Fruit fly (Drosophila melanogaster) whole organism, embryonic: ENCODE data around the gene CG31898.

ENCODE experiments used
- Adf1 ChIP-seq: fragments of 200-800 bp; sonication (Bioruptor generic); IDR thresholded peaks from 2 replicates; pipeline ENCODE4 v1.3.6; 2022; ENCODE audit warnings: missing biosample characterization, missing genetic modification characterization
- Antp ChIP-seq: fragments of 200-800 bp; sonication (Bioruptor generic); optimal IDR thresholded peaks from 3 replicates; lab custom pipeline; 2016; ENCODE audit warnings: missing biosample characterization, missing genetic modification characterization
- Bgb ChIP-seq: fragments of 200-800 bp; sonication (Bioruptor generic); IDR thresholded peaks from 2 replicates; pipeline ENCODE4 v1.3.6; 2022; ENCODE audit warnings: missing biosample characterization, missing genetic modification characterization; ENCODE audit not compliant: partially characterized antibody
- CG12104 ChIP-seq: fragments of 200-800 bp; sonication (Bioruptor generic); optimal IDR thresholded peaks from 3 replicates; lab custom pipeline; 2016; ENCODE audit warnings: missing biosample characterization, missing genetic modification characterization
- CG12659 ChIP-seq: fragments of 200-800 bp; sonication (Bioruptor generic); optimal IDR thresholded peaks from 3 replicates; lab custom pipeline; 2017; ENCODE audit warnings: mild to moderate bottlenecking, missing biosample characterization, missing genetic modification reagents, missing genetic modification characterization
- CG13287 ChIP-seq: fragments of 200-800 bp; sonication (Bioruptor generic); IDR thresholded peaks from 2 replicates; pipeline ENCODE4 v1.3.6; 2022; ENCODE audit warnings: missing biosample characterization, missing genetic modification characterization; ENCODE audit not compliant: partially characterized antibody
- CG14050 ChIP-seq: fragments of 200-800 bp; sonication (Bioruptor generic); IDR thresholded peaks from 3 replicates; pipeline ENCODE4 v1.3.6; 2022; ENCODE audit warnings: missing biosample characterization, missing genetic modification characterization
- CG15696 ChIP-seq: fragments of 200-800 bp; sonication (Bioruptor generic); optimal IDR thresholded peaks from 2 replicates; lab custom pipeline; 2019; ENCODE audit warnings: missing biosample characterization, mild to moderate bottlenecking, missing genetic modification characterization, moderate library complexity
- CG17829 ChIP-seq: fragments of 200-800 bp; optimal IDR thresholded peaks from 2 replicates; lab custom pipeline; 2019; ENCODE audit warnings: missing biosample characterization, mild to moderate bottlenecking, missing genetic modification characterization, moderate library complexity
- CG1832 ChIP-seq: fragments of 200-800 bp; sonication (Bioruptor generic); optimal IDR thresholded peaks from 2 replicates; lab custom pipeline; 2017; ENCODE audit warnings: missing biosample characterization, mild to moderate bottlenecking, missing genetic modification characterization, inconsistent platforms
- CG18619 ChIP-seq: fragments of 200-800 bp; sonication (Bioruptor generic); optimal IDR thresholded peaks from 3 replicates; lab custom pipeline; 2017; ENCODE audit warnings: missing biosample characterization, mild to moderate bottlenecking, missing genetic modification characterization
- CG2116 ChIP-seq: fragments of 200-800 bp; sonication (Bioruptor generic); optimal IDR thresholded peaks from 3 replicates; lab custom pipeline; 2018; ENCODE audit warnings: missing biosample characterization, mild to moderate bottlenecking, missing genetic modification characterization
- CG2120 ChIP-seq: fragments of 200-800 bp; sonication (Bioruptor generic); optimal IDR thresholded peaks from 3 replicates; lab custom pipeline; 2016; ENCODE audit warnings: missing biosample characterization, missing genetic modification characterization
- CG2889 ChIP-seq: fragments of 200-800 bp; sonication (Bioruptor generic); IDR thresholded peaks from 3 replicates; pipeline ENCODE4 v1.3.6; 2022; ENCODE audit warnings: missing biosample characterization, missing genetic modification characterization
- CG32532 ChIP-seq: fragments of 200-800 bp; sonication (Bioruptor generic); IDR thresholded peaks from 2 replicates; pipeline ENCODE4 v1.3.6; 2022; ENCODE audit warnings: missing biosample characterization, missing genetic modification characterization
- CG3407 ChIP-seq: fragments of 200-800 bp; sonication (Bioruptor generic); optimal IDR thresholded peaks from 2 replicates; lab custom pipeline; 2018; ENCODE audit warnings: missing biosample characterization, mild to moderate bottlenecking, missing genetic modification characterization
- CG34422 ChIP-seq: fragments of 200-800 bp; sonication (Bioruptor generic); IDR thresholded peaks from 3 replicates; pipeline ENCODE4 v1.3.6; 2022; ENCODE audit warnings: missing biosample characterization, missing genetic modification characterization
- CG8281 ChIP-seq: fragments of 200-800 bp; sonication (Bioruptor generic); optimal IDR thresholded peaks from 2 replicates; lab custom pipeline; 2018; ENCODE audit warnings: missing biosample characterization, mild to moderate bottlenecking, missing genetic modification characterization, moderate library complexity
- CG9727 ChIP-seq: fragments of 200-800 bp; sonication (Bioruptor generic); optimal IDR thresholded peaks from 3 replicates; lab custom pipeline; 2017; ENCODE audit warnings: missing biosample characterization, mild to moderate bottlenecking, missing genetic modification characterization
- CG9876 ChIP-seq: fragments of 200-800 bp; sonication (Bioruptor generic); optimal IDR thresholded peaks from 2 replicates; lab custom pipeline; 2016; ENCODE audit warnings: missing biosample characterization, missing genetic modification characterization
- CG9932 ChIP-seq: fragments of 200-800 bp; sonication (Bioruptor generic); IDR thresholded peaks from 2 replicates; pipeline ENCODE4 v1.3.6; 2022; ENCODE audit warnings: missing biosample characterization, missing genetic modification characterization
- CTCF ChIP-seq: fragments of 200-800 bp; sonication (Bioruptor generic); optimal IDR thresholded peaks from 2 replicates; lab custom pipeline; 2017; ENCODE audit warnings: missing biosample characterization, mild to moderate bottlenecking, missing genetic modification characterization, moderate library complexity
- D ChIP-seq, 2 experiments: fragments of 200-800 bp in 1 of 2; fragments of >200 bp in 1 of 2; sonication (Bioruptor generic) in 1 of 2; optimal IDR thresholded peaks; 2 replicates in 1 of 2; 3 replicates in 1 of 2; lab custom pipeline; 2017; ENCODE audit warnings: mild to moderate bottlenecking in 1 of 2, missing biosample characterization in 1 of 2, missing genetic modification characterization in 1 of 2, missing genetic modification reagents in 1 of 2
- Deaf1 ChIP-seq: fragments of 200-800 bp; optimal IDR thresholded peaks from 3 replicates; lab custom pipeline; 2019; ENCODE audit warnings: missing biosample characterization, mild to moderate bottlenecking, missing genetic modification characterization, moderate library complexity
- Dp ChIP-seq: fragments of 200-800 bp; sonication (Bioruptor generic); optimal IDR thresholded peaks from 2 replicates; lab custom pipeline; 2018; ENCODE audit warnings: missing biosample characterization, mild to moderate bottlenecking, missing genetic modification characterization, moderate library complexity
- Ets65A ChIP-seq: fragments of 200-800 bp; sonication (Bioruptor generic); peaks from one replicate; lab custom pipeline; 2016; ENCODE audit warnings: missing biosample characterization, missing genetic modification characterization
- Ets97D ChIP-seq: fragments of 200-800 bp; sonication (Bioruptor generic); optimal IDR thresholded peaks from 3 replicates; lab custom pipeline; 2016; ENCODE audit warnings: missing biosample characterization, missing genetic modification characterization
- HLH3B ChIP-seq: fragments of 200-800 bp; sonication (Bioruptor generic); IDR thresholded peaks from 2 replicates; pipeline ENCODE4 v1.3.6; 2022; ENCODE audit warnings: missing biosample characterization, missing genetic modification characterization
- HmgD ChIP-seq: fragments of 200-800 bp; sonication (Bioruptor generic); optimal IDR thresholded peaks from 3 replicates; lab custom pipeline; 2016; ENCODE audit warnings: missing biosample characterization, missing genetic modification characterization
- Hmr ChIP-seq: fragments of 200-800 bp; sonication (Bioruptor generic); optimal IDR thresholded peaks from 3 replicates; lab custom pipeline; 2017; ENCODE audit warnings: mild to moderate bottlenecking, missing biosample characterization, missing genetic modification reagents, missing genetic modification characterization
- Med ChIP-seq: fragments of 200-800 bp; sonication (Bioruptor generic); peaks from one replicate; lab custom pipeline; 2016; ENCODE audit warnings: missing biosample characterization, missing genetic modification characterization, mild to moderate bottlenecking, inconsistent platforms, moderate library complexity
- bab2 ChIP-seq: fragments of 200-800 bp; sonication (Bioruptor generic); optimal IDR thresholded peaks from 2 replicates; lab custom pipeline; 2016; ENCODE audit warnings: missing biosample characterization, missing genetic modification characterization
- bigmax ChIP-seq: fragments of 200-800 bp; sonication (Bioruptor generic); optimal IDR thresholded peaks from 2 replicates; lab custom pipeline; 2018; ENCODE audit warnings: missing biosample characterization, mild to moderate bottlenecking, missing genetic modification characterization
- cato ChIP-seq: fragments of 200-800 bp; sonication (Bioruptor generic); optimal IDR thresholded peaks from 2 replicates; lab custom pipeline; 2016; ENCODE audit warnings: missing biosample characterization, missing genetic modification characterization, borderline replicate concordance
- chm ChIP-seq: fragments of 200-800 bp; sonication (Bioruptor generic); IDR thresholded peaks from 2 replicates; pipeline ENCODE4 v1.3.6; 2022; ENCODE audit warnings: missing biosample characterization, missing genetic modification characterization
- chn ChIP-seq: fragments of 200-800 bp; sonication (Bioruptor generic); optimal IDR thresholded peaks from 2 replicates; lab custom pipeline; 2016; ENCODE audit warnings: missing biosample characterization, missing genetic modification characterization
- crc ChIP-seq: fragments of 200-800 bp; sonication (Bioruptor generic); optimal IDR thresholded peaks from 2 replicates; lab custom pipeline; 2016; ENCODE audit warnings: missing biosample characterization, missing genetic modification characterization
- gro ChIP-seq: fragments of 200-800 bp; sonication (Bioruptor generic); optimal IDR thresholded peaks from 2 replicates; lab custom pipeline; 2016; ENCODE audit warnings: missing biosample characterization, missing genetic modification characterization
- gsb ChIP-seq: fragments of 200-800 bp; sonication (Bioruptor generic); IDR thresholded peaks from 2 replicates; pipeline ENCODE4 v1.3.6; 2022; ENCODE audit warnings: missing biosample characterization, missing genetic modification characterization
- gt ChIP-seq: fragments of 200-800 bp; sonication (Bioruptor generic); IDR thresholded peaks from 2 replicates; pipeline ENCODE4 v1.3.6; 2022; ENCODE audit warnings: missing biosample characterization, missing genetic modification characterization
- lilli ChIP-seq: fragments of 200-800 bp; sonication (Bioruptor generic); optimal IDR thresholded peaks from 3 replicates; lab custom pipeline; 2016; ENCODE audit warnings: missing biosample characterization, missing genetic modification characterization
- pan ChIP-seq, 4 experiments: fragments of >200 bp in 3 of 4; fragments of 200-800 bp in 1 of 4; sonication (Bioruptor generic) in 1 of 4; optimal IDR thresholded peaks in 3 of 4; IDR thresholded peaks in 1 of 4; 2 replicates each; pipeline versions ENCODE4 v1.3.6 to Lab custom; 2017 to 2022; ENCODE audit warnings: missing biosample characterization in 2 of 4, missing genetic modification characterization in 2 of 4, mixed read lengths in 1 of 4
- pzg ChIP-seq: fragments of 200-800 bp; sonication (Bioruptor generic); optimal IDR thresholded peaks from 3 replicates; lab custom pipeline; 2018; ENCODE audit warnings: missing biosample characterization, mild to moderate bottlenecking, missing genetic modification characterization, moderate library complexity
- rib ChIP-seq: fragments of 200-800 bp; sonication (Bioruptor generic); IDR thresholded peaks from 2 replicates; pipeline ENCODE4 v1.3.6; 2022; ENCODE audit warnings: missing biosample characterization, missing genetic modification characterization
- tin ChIP-seq: fragments of 200-800 bp; sonication (Bioruptor generic); optimal IDR thresholded peaks from 3 replicates; lab custom pipeline; 2016; ENCODE audit warnings: missing biosample characterization, missing genetic modification characterization
- tll ChIP-seq, 2 experiments: fragments of 200-800 bp in 1 of 2; fragments of >200 bp in 1 of 2; sonication (Bioruptor generic) in 1 of 2; optimal IDR thresholded peaks; 2 replicates each; lab custom pipeline; 2017 to 2019; ENCODE audit warnings: missing biosample characterization in 2 of 2, missing genetic modification characterization in 2 of 2, mild to moderate bottlenecking in 1 of 2, moderate library complexity in 1 of 2
- trem ChIP-seq: fragments of 200-800 bp; optimal IDR thresholded peaks from 3 replicates; lab custom pipeline; 2019; ENCODE audit warnings: missing biosample characterization, mild to moderate bottlenecking, missing genetic modification characterization, moderate library complexity
- vfl ChIP-seq: fragments of 200-800 bp; sonication (Bioruptor generic); optimal IDR thresholded peaks from 2 replicates; lab custom pipeline; 2016; ENCODE audit warnings: missing biosample characterization, missing genetic modification characterization
- yki ChIP-seq: fragments of >200 bp; optimal IDR thresholded peaks from 3 replicates; lab custom pipeline; 2018

Gene CG31898

DNA sequence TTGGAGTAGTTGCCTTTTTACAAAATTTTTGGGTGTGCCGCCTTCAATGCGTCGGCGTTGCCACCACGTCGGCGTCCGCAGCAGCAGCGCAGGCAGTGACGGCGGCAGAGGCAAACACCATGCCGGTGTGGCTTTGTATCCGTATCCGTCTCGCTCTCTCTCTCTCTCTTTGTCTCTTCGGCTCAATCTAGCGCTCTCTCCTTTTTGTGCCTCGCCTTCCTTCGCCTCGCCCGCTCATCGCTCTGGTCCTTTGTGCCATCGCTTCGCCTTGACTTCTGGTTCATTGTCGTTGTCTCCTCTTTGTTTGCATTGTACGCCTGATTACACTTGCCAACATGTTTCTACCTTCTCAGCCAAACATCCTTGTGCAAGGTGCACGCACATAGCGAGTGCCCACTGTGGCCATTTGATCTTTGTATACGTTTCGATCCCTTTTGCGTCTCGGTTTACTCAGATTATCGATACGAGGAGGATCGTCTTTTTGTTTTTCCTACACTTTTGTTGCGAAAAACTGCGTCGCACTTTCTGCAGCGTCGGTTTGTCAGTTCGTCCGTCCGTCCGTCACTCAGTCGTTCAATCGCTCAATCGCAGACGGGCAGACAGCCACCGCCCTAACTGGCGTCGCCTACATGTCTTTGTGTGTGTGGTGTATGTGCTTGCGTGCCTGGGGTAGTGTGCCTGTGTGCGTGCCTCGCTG lies 16.3 kb downstream of the CG31898 start (continued):
- no peak for TF ChIP-seq CTCF
- TF ChIP-seq HmgD, result peak; percentile 57
- TF ChIP-seq Dp, result peak; percentile 35
- TF ChIP-seq Deaf1 (tag; lab: Kevin White, UChicago), result peak; percentile 43
- TF ChIP-seq crc (GFP tag; lab: Kevin White, UChicago), result no peak
- peak; percentile 78 for TF ChIP-seq CG2889 (GFP tag; lab: Robert Waterston, UW)
- no peak for TF ChIP-seq CG12659 (GFP tag; lab: Kevin White, UChicago)
- TF ChIP-seq rib, result 0 out of 2 replicates have a peak, but pooled peaks have one; percentile 12
- peak; percentile 24 for TF ChIP-seq gro (GFP tag; lab: Kevin White, UChicago)
- peak; percentile 82 for TF ChIP-seq CG1832 (GFP tag; lab: Kevin White, UChicago)
- peak; percentile 99 for TF ChIP-seq D (optimal IDR thresholded peaks at IDR 0.05; lab: Kevin White, UChicago)
- TF ChIP-seq D (GFP tag; optimal IDR thresholded peaks at IDR 0.05; lab: Kevin White, UChicago), result peak; percentile 23
- no peak for TF ChIP-seq CG18619
- no peak for TF ChIP-seq vfl
- peak; percentile 42 for TF ChIP-seq chn
- TF ChIP-seq HLH3B (GFP tag; lab: Robert Waterston, UW), result 0 out of 2 replicates have a peak, but pooled peaks have one; percentile 4
- TF ChIP-seq CG34422 (GFP tag; lab: Robert Waterston, UW), result peak; percentile 43; the same call in 1 of the 3 replicates
- peak; percentile 14 for TF ChIP-seq CG2116 (GFP tag; lab: Kevin White, UChicago)
- no peak for TF ChIP-seq CG9876 (GFP tag; lab: Kevin White, UChicago)
- TF ChIP-seq Bgb, result no peak
- peak; percentile 47 for TF ChIP-seq chm (GFP tag; lab: Robert Waterston, UW)
- TF ChIP-seq Ets97D (GFP tag; lab: Kevin White, UChicago), result peak; percentile 4
- TF ChIP-seq CG14050 (GFP tag; lab: Robert Waterston, UW), result no peak
- TF ChIP-seq bigmax (GFP tag; lab: Kevin White, UChicago), result no peak
- no peak for TF ChIP-seq CG17829 (tag; lab: Kevin White, UChicago)
- peak; percentile 80 for TF ChIP-seq Med (GFP tag; lab: Kevin White, UChicago)
- TF ChIP-seq pan (optimal IDR thresholded peaks at IDR 0.05; lab: Kevin White, UChicago), result no peak
- TF ChIP-seq pan (GFP tag; optimal IDR thresholded peaks at IDR 0.05 in 1 of 2, IDR thresholded peaks at IDR 0.05 in 1 of 2), result peak in 1 of 2 experiments; percentile 25
- TF ChIP-seq lilli, result peak; percentile 23
- peak; percentile 11 for TF ChIP-seq pzg (GFP tag; lab: Kevin White, UChicago)
- TF ChIP-seq Antp, result peak; percentile 9
- TF ChIP-seq cato (GFP tag; lab: Kevin White, UChicago), result no peak
- peak; percentile 17; the same call in 1 of the 2 replicates for TF ChIP-seq CG13287 (GFP tag; lab: Robert Waterston, UW)
- TF ChIP-seq CG8281 (tag; lab: Kevin White, UChicago), result peak; percentile 100
- 0 out of 2 replicates have a peak, but pooled peaks have one; percentile 41 for TF ChIP-seq CG32532 (GFP tag; lab: Robert Waterston, UW)
- TF ChIP-seq CG9727 (GFP tag; lab: Kevin White, UChicago), result peak; percentile 22
- peak; percentile 1 for TF ChIP-seq yki
- TF ChIP-seq gsb, result no peak
- TF ChIP-seq CG3407 (GFP tag; lab: Kevin White, UChicago), result no peak
- peak; percentile 5 for TF ChIP-seq tin
- peak; percentile 6 for TF ChIP-seq bab2
- TF ChIP-seq CG9932, result peak; percentile 31; the same call in 1 of the 2 replicates
- peak; percentile 62 for TF ChIP-seq Ets65A (GFP tag; lab: Kevin White, UChicago)
- TF ChIP-seq Hmr (GFP tag; lab: Kevin White, UChicago), result peak; percentile 24
- TF ChIP-seq gt, result no peak
- TF ChIP-seq Adf1 (GFP tag; lab: Robert Waterston, UW), result peak; percentile 98
- peak; percentile 32 for TF ChIP-seq CG15696 (tag; lab: Kevin White, UChicago)
- TF ChIP-seq trem (tag; lab: Kevin White, UChicago), result peak; percentile 20
- TF ChIP-seq tll (GFP tag; optimal IDR thresholded peaks at IDR 0.05; lab: Kevin White, UChicago), result peak in 1 of 2 experiments; percentile 99
- peak; percentile 34 for TF ChIP-seq CG2120
- no peak for TF ChIP-seq CG12104 (GFP tag; lab: Kevin White, UChicago)
